Worm (Caenorhabditis elegans) whole organism, mixed stage, embryonic: ENCODE results near the gene C15B12.1.

ENCODE experiments used
- M03D4.4 ChIP-seq: sonication (generic microtip); optimal IDR thresholded peaks from 2 replicates; lab custom pipeline; 2017; ENCODE audit warnings: mild to moderate bottlenecking, missing genetic modification characterization, missing compliant biosample characterization
- bed-3 ChIP-seq: fragments of 200-800 bp; sonication (Bioruptor generic); optimal IDR thresholded peaks from 3 replicates; lab custom pipeline; 2018; ENCODE audit warnings: mild to moderate bottlenecking, missing genetic modification characterization, moderate library complexity, missing compliant biosample characterization
- blmp-1 ChIP-seq: fragments of 150-350 bp; optimal IDR thresholded peaks from 2 replicates; lab custom pipeline; 2014; ENCODE audit warnings: missing biosample characterization, missing genetic modification characterization
- ceh-39 ChIP-seq: fragments of 150-350 bp; optimal IDR thresholded peaks from 2 replicates; lab custom pipeline; 2014; ENCODE audit warnings: missing biosample characterization, missing genetic modification characterization
- ceh-43 ChIP-seq: fragments of 200-800 bp; sonication (Bioruptor generic); optimal IDR thresholded peaks from 2 replicates; lab custom pipeline; 2018; ENCODE audit warnings: mild to moderate bottlenecking, missing genetic modification characterization, moderate library complexity, missing compliant biosample characterization
- ceh-83 ChIP-seq: fragments of 200-800 bp; sonication (Bioruptor generic); optimal IDR thresholded peaks from 2 replicates; lab custom pipeline; 2018; ENCODE audit warnings: mild to moderate bottlenecking, missing genetic modification characterization, missing compliant biosample characterization
- ces-1 ChIP-seq: fragments of 150-350 bp; optimal IDR thresholded peaks from 2 replicates; lab custom pipeline; 2014; ENCODE audit warnings: missing biosample characterization, missing genetic modification reagents, missing genetic modification characterization
- cnd-1 ChIP-seq: fragments of 200-800 bp; sonication (Bioruptor generic); optimal IDR thresholded peaks from 2 replicates; lab custom pipeline; 2018; ENCODE audit warnings: mild to moderate bottlenecking, missing genetic modification characterization, missing compliant biosample characterization
- drap-1 ChIP-seq: fragments of 200-800 bp; sonication (Bioruptor generic); optimal IDR thresholded peaks from 3 replicates; lab custom pipeline; 2018; ENCODE audit warnings: mild to moderate bottlenecking, missing genetic modification characterization, missing compliant biosample characterization
- elt-1 ChIP-seq: sonication (generic microtip); optimal IDR thresholded peaks from 2 replicates; lab custom pipeline; 2017; ENCODE audit warnings: missing genetic modification characterization, mild to moderate bottlenecking, missing compliant biosample characterization, antibody characterized with exemption, moderate library complexity, borderline replicate concordance; ENCODE audit not compliant: insufficient read depth
- elt-3 ChIP-seq: fragments of 150-350 bp; optimal IDR thresholded peaks from 2 replicates; lab custom pipeline; 2014; ENCODE audit warnings: missing biosample characterization, missing genetic modification characterization
- flh-1 ChIP-seq: fragments of 200-800 bp; sonication (Bioruptor generic); optimal IDR thresholded peaks from 2 replicates; lab custom pipeline; 2018; ENCODE audit warnings: mild to moderate bottlenecking, missing genetic modification characterization, moderate library complexity, missing compliant biosample characterization
- ham-2 ChIP-seq: fragments of 200-800 bp; sonication (Bioruptor generic); optimal IDR thresholded peaks from 2 replicates; lab custom pipeline; 2018; ENCODE audit warnings: mild to moderate bottlenecking, missing genetic modification characterization, missing compliant biosample characterization
- hlh-1 ChIP-seq: fragments of 150-350 bp; optimal IDR thresholded peaks from 2 replicates; lab custom pipeline; 2014; ENCODE audit warnings: missing biosample characterization, missing genetic modification reagents, missing genetic modification characterization
- lin-13 ChIP-seq: fragments of 150-350 bp; optimal IDR thresholded peaks from 2 replicates; lab custom pipeline; 2014; ENCODE audit warnings: missing biosample characterization, missing genetic modification characterization
- lin-32 ChIP-seq: fragments of 200-800 bp; sonication (Bioruptor generic); optimal IDR thresholded peaks from 2 replicates; lab custom pipeline; 2018; ENCODE audit warnings: mild to moderate bottlenecking, missing genetic modification characterization, missing compliant biosample characterization
- lsy-2 ChIP-seq: fragments of 150-350 bp; optimal IDR thresholded peaks from 2 replicates; lab custom pipeline; 2014; ENCODE audit warnings: missing biosample characterization, missing genetic modification characterization
- mab-5 ChIP-seq: fragments of 150-350 bp; optimal IDR thresholded peaks from 2 replicates; lab custom pipeline; 2014; ENCODE audit warnings: missing biosample characterization, missing genetic modification characterization
- mep-1 ChIP-seq: fragments of 150-350 bp; optimal IDR thresholded peaks from 2 replicates; lab custom pipeline; 2017; ENCODE audit warnings: missing biosample characterization, missing genetic modification reagents, missing genetic modification characterization, inconsistent platforms
- mls-2 ChIP-seq: sonication (generic microtip); optimal IDR thresholded peaks from 2 replicates; lab custom pipeline; 2016; ENCODE audit warnings: mild to moderate bottlenecking, missing genetic modification characterization, moderate library complexity, missing compliant biosample characterization
- nhr-12 ChIP-seq: fragments of 150-350 bp; optimal IDR thresholded peaks from 2 replicates; lab custom pipeline; 2014; ENCODE audit warnings: missing biosample characterization, missing genetic modification characterization
- nhr-2 ChIP-seq: fragments of 150-350 bp; optimal IDR thresholded peaks from 2 replicates; lab custom pipeline; 2014; ENCODE audit warnings: missing biosample characterization, missing genetic modification characterization
- nhr-28 ChIP-seq: fragments of 150-350 bp; optimal IDR thresholded peaks from 2 replicates; lab custom pipeline; 2014; ENCODE audit warnings: missing biosample characterization, missing genetic modification characterization
- nhr-76 ChIP-seq: sonication (generic microtip); optimal IDR thresholded peaks from 2 replicates; lab custom pipeline; 2017; ENCODE audit warnings: missing biosample characterization, missing genetic modification characterization
- pha-4 ChIP-seq: fragments of 150-350 bp; optimal IDR thresholded peaks from 2 replicates; lab custom pipeline; 2018; ENCODE audit warnings: missing biosample characterization, missing genetic modification reagents, missing genetic modification characterization
- sem-2 ChIP-seq: fragments of 200-800 bp; sonication (Bioruptor generic); optimal IDR thresholded peaks from 2 replicates; lab custom pipeline; 2018; ENCODE audit warnings: mild to moderate bottlenecking, missing genetic modification characterization, missing compliant biosample characterization
- snpc-4 ChIP-seq: fragments of 150-350 bp; optimal IDR thresholded peaks from 2 replicates; lab custom pipeline; 2014; ENCODE audit warnings: missing biosample characterization, missing genetic modification characterization
- sptf-1 ChIP-seq: sonication (generic microtip); optimal IDR thresholded peaks from 2 replicates; lab custom pipeline; 2017; ENCODE audit warnings: mild to moderate bottlenecking, missing genetic modification characterization, moderate library complexity, missing compliant biosample characterization
- tbx-8 ChIP-seq: fragments of 200-800 bp; sonication (Bioruptor generic); optimal IDR thresholded peaks from 2 replicates; lab custom pipeline; 2018; ENCODE audit warnings: mild to moderate bottlenecking, missing genetic modification characterization, moderate library complexity, missing compliant biosample characterization
- unc-39 ChIP-seq: fragments of 150-350 bp; optimal IDR thresholded peaks from 2 replicates; lab custom pipeline; 2014; ENCODE audit warnings: missing biosample characterization, missing genetic modification characterization
- unc-62 ChIP-seq: fragments of 150-350 bp; optimal IDR thresholded peaks from 2 replicates; lab custom pipeline; 2014; ENCODE audit warnings: missing biosample characterization, missing genetic modification reagents, missing genetic modification characterization
- ztf-11 ChIP-seq: fragments of 150-350 bp; optimal IDR thresholded peaks from 2 replicates; lab custom pipeline; 2014; ENCODE audit warnings: missing biosample characterization, missing genetic modification characterization

Gene C15B12.1

ce11 chrX:6517025-6517770 is 40.6 kb downstream of the C15B12.1 start:
- TF ChIP-seq flh-1 (GFP tag; lab: Kevin White, UChicago), result no peak
- no peak for TF ChIP-seq snpc-4 (tag; lab: Kevin White, UChicago)
- no peak for TF ChIP-seq ham-2 (GFP tag; lab: Kevin White, UChicago)
- TF ChIP-seq drap-1 (GFP tag; lab: Kevin White, UChicago), result no peak
- no peak for TF ChIP-seq elt-3 (tag; lab: Kevin White, UChicago)
- TF ChIP-seq mls-2 (tag; lab: Kevin White, UChicago), result no peak
- no peak for TF ChIP-seq blmp-1
- no peak for TF ChIP-seq ztf-11 (tag; lab: Kevin White, UChicago)
- no peak for TF ChIP-seq ceh-39 (tag; lab: Kevin White, UChicago)
- no peak for TF ChIP-seq sem-2 (GFP tag; lab: Kevin White, UChicago)
- TF ChIP-seq lin-13 (tag; lab: Kevin White, UChicago), result no peak
- no peak for TF ChIP-seq unc-62
- no peak for TF ChIP-seq cnd-1 (tag; lab: Kevin White, UChicago)
- TF ChIP-seq unc-39 (tag; lab: Kevin White, UChicago), result no peak
- TF ChIP-seq bed-3 (GFP tag; lab: Kevin White, UChicago), result no peak
- TF ChIP-seq nhr-76 (tag; lab: Kevin White, UChicago), result no peak
- TF ChIP-seq nhr-28 (tag; lab: Kevin White, UChicago), result no peak
- TF ChIP-seq ceh-83, result no peak
- no peak for TF ChIP-seq ceh-43 (GFP tag; lab: Kevin White, UChicago)
- TF ChIP-seq sptf-1, result no peak

ce11 chrX:6518537-6518936 is 41.9 kb downstream of the C15B12.1 start, which contains the start of gene ets-4:
Gene ets-4, plus strand, starts transcription at chrX:6518883.
- TF ChIP-seq ceh-39 (tag; lab: Kevin White, UChicago) (no peak), lsy-2 (no peak), pha-4 (tag; lab: Kevin White, UChicago) (no peak), nhr-2 (tag; lab: Kevin White, UChicago) (no peak), drap-1 (GFP tag; lab: Kevin White, UChicago) (no peak), ceh-43 (GFP tag; lab: Kevin White, UChicago) (no peak), elt-3 (tag; lab: Kevin White, UChicago) (no peak), bed-3 (GFP tag; lab: Kevin White, UChicago) (no peak), mep-1 (tag; lab: Kevin White, UChicago) (no peak), tbx-8 (GFP tag; lab: Kevin White, UChicago) (no peak), nhr-28 (tag; lab: Kevin White, UChicago) (no peak), ceh-83 (no peak), cnd-1 (tag; lab: Kevin White, UChicago) (no peak), ces-1 (GFP tag; lab: Kevin White, UChicago) (no peak), elt-1 (tag; lab: Kevin White, UChicago) (no peak), ztf-11 (tag; lab: Kevin White, UChicago) (no peak), hlh-1 (tag; lab: Kevin White, UChicago) (no peak), nhr-76 (tag; lab: Kevin White, UChicago) (no peak), mls-2 (tag; lab: Kevin White, UChicago) (no peak), snpc-4 (tag; lab: Kevin White, UChicago) (no peak)

- TF ChIP-seq lin-13 (tag; lab: Kevin White, UChicago) (no peak), cnd-1 (tag; lab: Kevin White, UChicago) (no peak), unc-62 (no peak), nhr-28 (tag; lab: Kevin White, UChicago) (no peak), mep-1 (tag; lab: Kevin White, UChicago) (no peak), bed-3 (GFP tag; lab: Kevin White, UChicago) (no peak), M03D4.4 (tag; lab: Kevin White, UChicago) (no peak), flh-1 (GFP tag; lab: Kevin White, UChicago) (no peak), nhr-76 (tag; lab: Kevin White, UChicago) (no peak), snpc-4 (tag; lab: Kevin White, UChicago) (no peak), mab-5 (no peak), elt-3 (tag; lab: Kevin White, UChicago) (no peak), lin-32 (GFP tag; lab: Kevin White, UChicago) (no peak), mls-2 (tag; lab: Kevin White, UChicago) (no peak), ceh-83 (no peak), blmp-1 (no peak), nhr-12 (tag; lab: Kevin White, UChicago) (no peak)
Observed at ce11 chrX:6519473-6519872, 42.9 kb downstream of the C15B12.1 start.
